Fruit fly (Drosophila melanogaster): ENCODE results near the gene Afti.

Gene Afti

dm6 chr3R:14288669-14289383 is 37.7 kb downstream of the Afti start, which contains the start of gene red (continued):
- TF ChIP-seq ind (GFP tag; optimal IDR thresholded peaks at IDR 0.05) = peak; percentile 69
- peak; percentile 76 for TF ChIP-seq CG15514 (GFP tag; optimal IDR thresholded peaks at IDR 0.05)
- TF ChIP-seq Ravus (GFP tag; IDR thresholded peaks at IDR 0.05) = peak; percentile 28
- peak; percentile 37 for TF ChIP-seq YL-1 (GFP tag; optimal IDR thresholded peaks at IDR 0.05)
- no peak for TF ChIP-seq CG13123 (GFP tag; optimal IDR thresholded peaks at IDR 0.05)
- TF ChIP-seq Rfx (GFP tag; IDR thresholded peaks at IDR 0.05) = peak; percentile 84
- no peak for TF ChIP-seq pan (optimal IDR thresholded peaks at IDR 0.05)
- peak in 1 of 2 experiments; percentile 79 for TF ChIP-seq pan (GFP tag; optimal IDR thresholded peaks at IDR 0.05 in 1 of 2, IDR thresholded peaks at IDR 0.05 in 1 of 2)
- TF ChIP-seq CG2120 (GFP tag; optimal IDR thresholded peaks at IDR 0.05) = peak; percentile 89
- peak; percentile 79 for TF ChIP-seq vvl (GFP tag; IDR thresholded peaks at IDR 0.05)
- TF ChIP-seq nerfin-2 (GFP tag; IDR thresholded peaks at IDR 0.05; ENCODE audit: partially characterized antibody) = no peak
- TF ChIP-seq CG12391 (tag; optimal IDR thresholded peaks at IDR 0.05) = peak; percentile 75
- no peak for TF ChIP-seq Sin3A (optimal IDR thresholded peaks at IDR 0.05)
- peak; percentile 84 for TF ChIP-seq CG11504 (tag; optimal IDR thresholded peaks at IDR 0.05)
- peak; percentile 59 for TF ChIP-seq Drgx (GFP tag; IDR thresholded peaks at IDR 0.05)
- TF ChIP-seq Mrtf (GFP tag; IDR thresholded peaks at IDR 0.05) = peak; percentile 43; the same call in 1 of the 3 replicates
- TF ChIP-seq dan (GFP tag; IDR thresholded peaks at IDR 0.05) = no peak
- peak; percentile 79 for TF ChIP-seq CG17359 (tag; optimal IDR thresholded peaks at IDR 0.05)
- no peak for TF ChIP-seq tna (GFP tag; IDR thresholded peaks at IDR 0.05; ENCODE audit: partially characterized antibody)
- TF ChIP-seq NC2α (GFP tag; optimal IDR thresholded peaks at IDR 0.05) = no peak
- peak; percentile 66 for TF ChIP-seq CG1233 (GFP tag; optimal IDR thresholded peaks at IDR 0.05)
- TF ChIP-seq lmd (GFP tag; IDR thresholded peaks at IDR 0.05) = peak; percentile 76
- no peak for TF ChIP-seq h (optimal IDR thresholded peaks at IDR 0.05)
- TF ChIP-seq CG14860 (GFP tag; IDR thresholded peaks at IDR 0.05; ENCODE audit: partially characterized antibody) = no peak
- TF ChIP-seq CoRest (tag; optimal IDR thresholded peaks at IDR 0.05) = peak; percentile 81
- TF ChIP-seq gt (GFP tag; IDR thresholded peaks at IDR 0.05) = no peak
- peak; percentile 95 for TF ChIP-seq mirr (GFP tag; optimal IDR thresholded peaks at IDR 0.05)
- peak; percentile 43 to 45 for TF ChIP-seq chif (GFP tag; optimal IDR thresholded peaks at IDR 0.05)
- TF ChIP-seq scrt (GFP tag; optimal IDR thresholded peaks at IDR 0.05) = peak; percentile 68
- no peak for TF ChIP-seq crol (GFP tag; IDR thresholded peaks at IDR 0.05)
- peak; percentile 39; the same call in 2 of the 3 replicates for TF ChIP-seq CG14050 (GFP tag; IDR thresholded peaks at IDR 0.05)
- TF ChIP-seq cas (GFP tag; IDR thresholded peaks at IDR 0.05) = peak; percentile 33; the same call in 1 of the 2 replicates
- TF ChIP-seq pzg (GFP tag; optimal IDR thresholded peaks at IDR 0.05) = peak; percentile 5
- peak; percentile 17 for TF ChIP-seq CG9876 (GFP tag; optimal IDR thresholded peaks at IDR 0.05)
- 0 out of 2 replicates have a peak, but pooled peaks have one; percentile 10 for TF ChIP-seq CG4360 (GFP tag; IDR thresholded peaks at IDR 0.05)
- TF ChIP-seq CG10654 (GFP tag; optimal IDR thresholded peaks at IDR 0.05) = peak; percentile 14
- TF ChIP-seq Sox102F (GFP tag; optimal IDR thresholded peaks at IDR 0.05) = peak; percentile 82
- 0 out of 2 replicates have a peak, but pooled peaks have one; percentile 37 for TF ChIP-seq CG4730 (GFP tag; IDR thresholded peaks at IDR 0.05)
- peak; percentile 61 for TF ChIP-seq CG11723 (GFP tag; optimal IDR thresholded peaks at IDR 0.05)
- peak; percentile 83 for TF ChIP-seq Ptx1 (GFP tag; IDR thresholded peaks at IDR 0.05)
- TF ChIP-seq cwo (GFP tag; optimal IDR thresholded peaks at IDR 0.05) = peak; percentile 87
- no peak; the same call in 2 of the 3 replicates for TF ChIP-seq CG6791 (GFP tag; IDR thresholded peaks at IDR 0.05; ENCODE audit: partially characterized antibody)
- TF ChIP-seq dmrt11E (tag; optimal IDR thresholded peaks at IDR 0.05) = peak; percentile 15
- peak; percentile 35 for TF ChIP-seq CG8944 (GFP tag; optimal IDR thresholded peaks at IDR 0.05)
- TF ChIP-seq grau (tag; optimal IDR thresholded peaks at IDR 0.05) = peak; percentile 95
- TF ChIP-seq CG8924 (tag; optimal IDR thresholded peaks at IDR 0.05) = peak; percentile 79
- TF ChIP-seq CG11696 (GFP tag; IDR thresholded peaks at IDR 0.05) = 0 out of 2 replicates have a peak, but pooled peaks have one; percentile 35
- TF ChIP-seq eyg (GFP tag; optimal IDR thresholded peaks at IDR 0.05) = no peak
- peak; percentile 70 for TF ChIP-seq sisA (GFP tag; IDR thresholded peaks at IDR 0.05)
- TF ChIP-seq hth (optimal IDR thresholded peaks at IDR 0.05) = no peak

All from whole organism, embryonic.